Worm (Caenorhabditis elegans): Measurements from ENCODE around the gene ZK370.4.

ce11 chrIII:8742584-8742983 lies 11.4 kb upstream of the ZK370.4 start:
- no peak for TF ChIP-seq ama-1 (optimal IDR thresholded peaks at IDR 0.05)
- no peak for TF ChIP-seq ets-7 (tag; optimal IDR thresholded peaks at IDR 0.05)
- TF ChIP-seq tbx-37 (GFP tag; conservative IDR thresholded peaks at IDR 0.05): no peak
- no peak for TF ChIP-seq ceh-13 (GFP tag; optimal IDR thresholded peaks at IDR 0.05)
- TF ChIP-seq flt-1 (GFP tag; IDR thresholded peaks at IDR 0.05): no peak
- no peak for TF ChIP-seq hnd-1 (tag; optimal IDR thresholded peaks at IDR 0.05)
- TF ChIP-seq sea-1 (GFP tag; conservative IDR thresholded peaks at IDR 0.05): no peak
- no peak for TF ChIP-seq tbx-11 (GFP tag; IDR thresholded peaks at IDR 0.05)
